Fruit fly (Drosophila melanogaster): ENCODE results near the gene Lk6.

- TF ChIP-seq crp (GFP tag; optimal IDR thresholded peaks at IDR 0.05) (no peak), CG6854 (GFP tag; optimal IDR thresholded peaks at IDR 0.05) (no peak), Hr39 (optimal IDR thresholded peaks at IDR 0.05) (no peak), oc (tag; optimal IDR thresholded peaks at IDR 0.05) (no peak), CG3726 (GFP tag; IDR thresholded peaks at IDR 0.05) (no peak)
Observed at dm6 chr3R:11703730-11704129, 60.5 kb downstream of the Lk6 start, which contains the start of gene I-t.
